Fruit fly (Drosophila melanogaster) whole organism, pupa: ENCODE measurements around the gene CG13962.

Experiments
- CG10348 ChIP-seq: fragments of 200-800 bp; sonication (Bioruptor generic); IDR thresholded peaks from 2 replicates; pipeline ENCODE4 v1.3.6; 2022; ENCODE audit warnings: missing biosample characterization, missing genetic modification characterization
- CG12605 ChIP-seq: fragments of 200-800 bp; sonication (Bioruptor generic); IDR thresholded peaks from 2 replicates; pipeline ENCODE4 v1.3.6; 2022; ENCODE audit warnings: missing biosample characterization, missing genetic modification characterization
- CG13204 ChIP-seq: fragments of 200-800 bp; sonication (Bioruptor generic); optimal IDR thresholded peaks from 2 replicates; lab custom pipeline; 2018; ENCODE audit warnings: missing biosample characterization, mild to moderate bottlenecking, missing genetic modification characterization, moderate library complexity
- CG14655 ChIP-seq: fragments of 200-800 bp; sonication (Bioruptor generic); optimal IDR thresholded peaks from 3 replicates; lab custom pipeline; 2017; ENCODE audit warnings: mild to moderate bottlenecking, missing biosample characterization, missing genetic modification reagents, missing genetic modification characterization
- CG15710 ChIP-seq: fragments of 200-800 bp; sonication (Bioruptor generic); optimal IDR thresholded peaks from 2 replicates; lab custom pipeline; 2018; ENCODE audit warnings: missing biosample characterization, mild to moderate bottlenecking, missing genetic modification characterization, moderate library complexity
- CG17806 ChIP-seq: fragments of 200-800 bp; sonication (Bioruptor generic); optimal IDR thresholded peaks from 2 replicates; lab custom pipeline; 2018; ENCODE audit warnings: missing biosample characterization, mild to moderate bottlenecking, missing genetic modification characterization, moderate library complexity
- CG32121 ChIP-seq: fragments of 200-800 bp; sonication (Bioruptor generic); IDR thresholded peaks from 2 replicates; pipeline ENCODE4 v1.3.6; 2022; ENCODE audit warnings: missing biosample characterization, missing genetic modification characterization
- CG34367 ChIP-seq: fragments of 200-800 bp; sonication (Bioruptor generic); optimal IDR thresholded peaks from 2 replicates; lab custom pipeline; 2018; ENCODE audit warnings: missing biosample characterization, mild to moderate bottlenecking, missing genetic modification characterization
- CG4496 ChIP-seq: fragments of 200-800 bp; sonication (Bioruptor generic); IDR thresholded peaks from 3 replicates; pipeline ENCODE4 v1.3.6; 2022; ENCODE audit warnings: missing biosample characterization, missing genetic modification characterization
- CG8159 ChIP-seq: fragments of 200-800 bp; sonication (Bioruptor generic); optimal IDR thresholded peaks from 3 replicates; lab custom pipeline; 2018; ENCODE audit warnings: missing biosample characterization, mild to moderate bottlenecking, missing genetic modification characterization, moderate library complexity
- CG8301 ChIP-seq: fragments of 200-800 bp; sonication (Bioruptor generic); optimal IDR thresholded peaks from 2 replicates; lab custom pipeline; 2018; ENCODE audit warnings: missing biosample characterization, mild to moderate bottlenecking, missing genetic modification characterization
- CG9948 ChIP-seq: fragments of 200-800 bp; sonication (Bioruptor generic); optimal IDR thresholded peaks from 2 replicates; lab custom pipeline; 2018; ENCODE audit warnings: missing biosample characterization, mild to moderate bottlenecking, missing genetic modification characterization, moderate library complexity
- D1 ChIP-seq: fragments of 200-800 bp; sonication (Bioruptor generic); optimal IDR thresholded peaks from 2 replicates; lab custom pipeline; 2018; ENCODE audit warnings: missing biosample characterization, mild to moderate bottlenecking, missing genetic modification characterization, moderate library complexity
- EcR ChIP-seq: fragments of 200-800 bp; sonication (Bioruptor generic); optimal IDR thresholded peaks from 3 replicates; lab custom pipeline; 2019; ENCODE audit warnings: missing biosample characterization, missing genetic modification characterization, mild to moderate bottlenecking, moderate library complexity, missing genetic modification reagents
- Ets98B ChIP-seq: fragments of 200-800 bp; sonication (Bioruptor generic); IDR thresholded peaks from 2 replicates; pipeline ENCODE4 v1.3.6; 2022; ENCODE audit warnings: missing biosample characterization, missing genetic modification characterization
- Pif1A ChIP-seq: fragments of 200-800 bp; sonication (Bioruptor generic); optimal IDR thresholded peaks from 3 replicates; lab custom pipeline; 2016; ENCODE audit warnings: missing biosample characterization, missing genetic modification characterization
- Pif1B ChIP-seq: fragments of 200-800 bp; sonication (Bioruptor generic); optimal IDR thresholded peaks from 3 replicates; lab custom pipeline; 2016; ENCODE audit warnings: missing biosample characterization, missing genetic modification characterization
- Snoo ChIP-seq: fragments of 200-800 bp; sonication (Bioruptor generic); optimal IDR thresholded peaks from 3 replicates; lab custom pipeline; 2017; ENCODE audit warnings: missing biosample characterization, mild to moderate bottlenecking, missing genetic modification characterization, inconsistent platforms
- fd96Ca ChIP-seq: fragments of 200-800 bp; sonication (Bioruptor generic); IDR thresholded peaks from 3 replicates; pipeline ENCODE4 v1.3.6; 2022; ENCODE audit warnings: missing biosample characterization, missing genetic modification characterization
- gl ChIP-seq: fragments of 200-800 bp; sonication (Bioruptor generic); optimal IDR thresholded peaks from 2 replicates; lab custom pipeline; 2018; ENCODE audit warnings: missing biosample characterization, mild to moderate bottlenecking, missing genetic modification characterization
- rn ChIP-seq: fragments of 200-800 bp; sonication (Bioruptor generic); IDR thresholded peaks from 2 replicates; pipeline ENCODE4 v1.3.6; 2022; ENCODE audit warnings: missing biosample characterization, missing genetic modification characterization

CG13962 gene

DNA sequence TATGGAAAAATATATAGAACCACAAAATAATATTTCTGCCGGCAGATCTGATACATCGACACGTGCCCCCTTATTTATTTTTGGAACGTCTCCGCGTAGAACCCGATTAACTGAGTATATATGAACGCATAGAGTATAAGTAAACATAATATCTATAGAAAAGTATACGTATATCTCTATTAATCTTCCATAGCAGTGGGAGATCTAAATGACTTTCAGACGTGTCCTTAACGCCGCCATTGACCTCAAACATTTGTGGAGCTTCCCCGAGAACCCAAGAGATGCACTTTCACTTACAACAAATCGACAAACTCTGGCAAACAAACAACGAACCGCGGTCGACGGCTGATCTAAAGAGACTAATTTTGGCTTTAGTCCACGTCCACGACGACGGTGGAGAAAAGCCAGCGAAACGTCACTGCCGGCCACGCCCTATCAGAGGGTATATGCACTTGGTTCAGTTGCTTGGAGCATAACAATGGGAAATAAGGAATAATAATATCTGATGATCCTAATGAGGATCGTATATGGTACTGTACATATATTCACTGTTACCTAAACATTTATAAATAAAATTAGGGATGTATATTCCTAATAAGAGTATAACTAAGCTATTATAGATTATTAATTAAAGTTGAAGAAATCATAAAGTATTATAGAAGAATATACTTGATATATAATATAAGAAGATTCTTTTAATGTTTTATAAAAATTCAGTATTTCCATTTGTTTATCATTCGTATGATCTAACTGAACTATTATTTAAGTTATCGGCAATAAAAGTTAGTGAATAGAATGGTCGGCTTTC is 50.4 kb downstream of the CG13962 start, which contains the start of gene fbp:
Gene fbp, minus strand, starts transcription at position 364 of the 808 bp plus-strand sequence.
- TF ChIP-seq CG32121 = no peak
- TF ChIP-seq CG17806 (tag; lab: Kevin White, UChicago) = peak; percentile 30
- peak; percentile 57 for TF ChIP-seq CG34367 (tag; lab: Kevin White, UChicago)
- TF ChIP-seq CG13204 (GFP tag; lab: Kevin White, UChicago) = peak; percentile 51
- TF ChIP-seq Pif1A (GFP tag; lab: Kevin White, UChicago) = peak; percentile 9
- no peak for TF ChIP-seq gl (tag; lab: Kevin White, UChicago)
- TF ChIP-seq Snoo (tag; lab: Kevin White, UChicago) = peak; percentile 68
- TF ChIP-seq CG14655 (GFP tag; lab: Kevin White, UChicago) = peak; percentile 90
- peak; percentile 52 for TF ChIP-seq CG4496 (GFP tag; lab: Robert Waterston, UW)
- TF ChIP-seq EcR (GFP tag; lab: Kevin White, UChicago) = peak; percentile 51
- TF ChIP-seq CG8301 (tag; lab: Kevin White, UChicago) = peak; percentile 74
- peak; percentile 75 for TF ChIP-seq CG15710
- TF ChIP-seq CG9948 = peak; percentile 70
- peak; percentile 46 for TF ChIP-seq D1 (tag; lab: Kevin White, UChicago)
- TF ChIP-seq CG12605 (GFP tag; lab: Robert Waterston, UW) = no peak; the same call in 1 of the 2 replicates
- TF ChIP-seq fd96Ca (GFP tag; lab: Robert Waterston, UW) = peak; percentile 49; the same call in 1 of the 3 replicates
- TF ChIP-seq rn (GFP tag; lab: Robert Waterston, UW) = no peak
- TF ChIP-seq CG8159 (tag; lab: Kevin White, UChicago) = peak; percentile 85
- no peak for TF ChIP-seq Pif1B (GFP tag; lab: Kevin White, UChicago)
- TF ChIP-seq Ets98B (GFP tag; lab: Robert Waterston, UW) = no peak
- TF ChIP-seq CG10348 (GFP tag; lab: Robert Waterston, UW) = no peak
